Fruit fly (Drosophila melanogaster) whole organism, adult: ENCODE results near the gene ND-B22.

ENCODE experiments used
- CG11617 ChIP-seq: fragments of 200-800 bp; sonication (Bioruptor generic); optimal IDR thresholded peaks from 2 replicates; lab custom pipeline; 2017; ENCODE audit warnings: mild to moderate bottlenecking, missing biosample characterization, missing genetic modification reagents, missing genetic modification characterization
- CG12768 ChIP-seq: fragments of 200-800 bp; sonication (Bioruptor generic); optimal IDR thresholded peaks from 2 replicates; lab custom pipeline; 2017; ENCODE audit warnings: missing biosample characterization, missing genetic modification characterization, mild to moderate bottlenecking, moderate library complexity, missing genetic modification reagents
- CG14711 ChIP-seq: fragments of 200-800 bp; sonication (Bioruptor generic); optimal IDR thresholded peaks from 2 replicates; lab custom pipeline; 2018; ENCODE audit warnings: missing biosample characterization, mild to moderate bottlenecking, missing genetic modification characterization, moderate library complexity
- CG1620 ChIP-seq: fragments of 200-800 bp; sonication (Bioruptor generic); optimal IDR thresholded peaks from 2 replicates; lab custom pipeline; 2016; ENCODE audit warnings: missing biosample characterization, missing genetic modification characterization
- CG33017 ChIP-seq: fragments of 200-800 bp; sonication (Bioruptor generic); optimal IDR thresholded peaks from 2 replicates; lab custom pipeline; 2018; ENCODE audit warnings: missing biosample characterization, mild to moderate bottlenecking, missing genetic modification characterization, moderate library complexity
- CG5204 ChIP-seq: fragments of 200-800 bp; sonication (Bioruptor generic); optimal IDR thresholded peaks from 2 replicates; lab custom pipeline; 2016; ENCODE audit warnings: missing biosample characterization, missing genetic modification characterization
- CG7045 ChIP-seq: fragments of 200-800 bp; sonication (Bioruptor generic); optimal IDR thresholded peaks from 2 replicates; lab custom pipeline; 2017; ENCODE audit warnings: missing biosample characterization, mild to moderate bottlenecking, missing genetic modification characterization
- CG7101 ChIP-seq: fragments of 200-800 bp; sonication (Bioruptor generic); optimal IDR thresholded peaks from 2 replicates; lab custom pipeline; 2018; ENCODE audit warnings: missing biosample characterization, mild to moderate bottlenecking, missing genetic modification characterization, moderate library complexity
- Clk ChIP-seq: fragments of 200-800 bp; sonication (Bioruptor generic); optimal IDR thresholded peaks from 2 replicates; lab custom pipeline; 2017; ENCODE audit warnings: missing biosample characterization, missing genetic modification characterization
- Crg-1 ChIP-seq: fragments of 200-800 bp; sonication (Bioruptor generic); optimal IDR thresholded peaks from 2 replicates; lab custom pipeline; 2016; ENCODE audit warnings: missing biosample characterization, missing genetic modification characterization
- Hr96 ChIP-seq: fragments of 200-800 bp; sonication (Bioruptor generic); optimal IDR thresholded peaks from 2 replicates; lab custom pipeline; 2016; ENCODE audit warnings: missing biosample characterization, missing genetic modification characterization
- Mnt ChIP-seq: fragments of 200-800 bp; sonication (Bioruptor generic); optimal IDR thresholded peaks from 2 replicates; lab custom pipeline; 2016; ENCODE audit warnings: missing biosample characterization, mild to moderate bottlenecking, missing genetic modification characterization
- bab1 ChIP-seq: fragments of 200-800 bp; sonication (Bioruptor generic); optimal IDR thresholded peaks from 3 replicates; lab custom pipeline; 2019; ENCODE audit warnings: missing biosample characterization, mild to moderate bottlenecking, missing genetic modification characterization, moderate library complexity
- cic ChIP-seq: fragments of 200-800 bp; sonication (Bioruptor generic); optimal IDR thresholded peaks from 2 replicates; lab custom pipeline; 2017; ENCODE audit warnings: missing biosample characterization, mild to moderate bottlenecking, missing genetic modification characterization, moderate library complexity
- cnc ChIP-seq, 2 experiments: fragments of >200 bp; optimal IDR thresholded peaks; 2 replicates each; lab custom pipeline; 2017
- kay ChIP-seq: fragments of 200-800 bp; sonication (Bioruptor generic); peaks from one replicate; lab custom pipeline; 2016; ENCODE audit warnings: missing biosample characterization, missing genetic modification characterization, borderline replicate concordance
- ovo ChIP-seq: fragments of 200-800 bp; sonication (Bioruptor generic); optimal IDR thresholded peaks from 2 replicates; lab custom pipeline; 2016; ENCODE audit warnings: missing biosample characterization, missing genetic modification characterization
- pad ChIP-seq: fragments of 200-800 bp; sonication (Bioruptor generic); optimal IDR thresholded peaks from 3 replicates; lab custom pipeline; 2017; ENCODE audit warnings: missing biosample characterization, missing genetic modification characterization, mild to moderate bottlenecking, moderate library complexity, missing genetic modification reagents
- tj ChIP-seq: fragments of 200-800 bp; sonication (Bioruptor generic); optimal IDR thresholded peaks from 3 replicates; lab custom pipeline; 2017; ENCODE audit warnings: missing biosample characterization, mild to moderate bottlenecking, missing genetic modification characterization, moderate library complexity
- toe ChIP-seq: fragments of 200-800 bp; sonication (Bioruptor generic); optimal IDR thresholded peaks from 2 replicates; lab custom pipeline; 2016; ENCODE audit warnings: missing biosample characterization, missing genetic modification characterization

The ND-B22 gene

DNA sequence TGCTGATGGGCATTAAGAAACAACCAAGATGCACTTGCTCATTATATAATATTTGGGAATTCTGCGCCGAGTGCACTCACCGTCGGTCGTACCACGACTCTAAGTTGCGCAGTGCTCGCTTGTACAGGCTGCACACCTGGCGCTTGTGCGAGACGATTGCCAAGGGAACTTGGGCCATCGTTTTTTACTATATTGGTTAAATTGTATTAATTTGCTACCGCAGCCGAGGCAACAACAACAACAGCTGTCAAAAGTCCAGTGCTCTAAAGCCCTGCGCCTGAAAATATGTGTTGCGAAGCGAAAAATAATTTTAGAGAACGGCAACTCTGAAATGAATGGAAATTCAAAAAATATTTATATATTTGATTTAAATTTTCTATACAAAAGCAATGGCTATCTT is at the start of gene ND-B22:
Gene ND-B22, minus strand, starts transcription at position 349 of the 400 bp plus-strand sequence.
- peak; percentile 62 for TF ChIP-seq ovo (GFP tag; lab: Kevin White, UChicago)
- peak; percentile 51 for TF ChIP-seq CG11617 (GFP tag; lab: Kevin White, UChicago)
- TF ChIP-seq cic (GFP tag; lab: Kevin White, UChicago): peak; percentile 36
- peak; percentile 77 for TF ChIP-seq pad (GFP tag; lab: Kevin White, UChicago)
- TF ChIP-seq CG12768 (GFP tag; lab: Kevin White, UChicago): peak; percentile 84
- peak; percentile 41 for TF ChIP-seq Hr96 (GFP tag; lab: Kevin White, UChicago)
- no peak for TF ChIP-seq cnc (optimal IDR thresholded peaks at IDR 0.05; lab: Kevin White, UChicago)
- TF ChIP-seq tj (GFP tag; lab: Kevin White, UChicago): peak; percentile 4
- peak; percentile 41 for TF ChIP-seq CG7045
- TF ChIP-seq Crg-1: peak; percentile 91
- TF ChIP-seq CG14711: peak; percentile 97
- TF ChIP-seq toe (GFP tag; lab: Kevin White, UChicago): peak; percentile 49
- peak; percentile 81 for TF ChIP-seq bab1 (GFP tag; lab: Kevin White, UChicago)
- TF ChIP-seq CG1620: peak; percentile 90
- peak; percentile 55 for TF ChIP-seq CG33017 (tag; lab: Kevin White, UChicago)
- peak; percentile 84 for TF ChIP-seq CG7101 (tag; lab: Kevin White, UChicago)
- no peak for TF ChIP-seq kay
- TF ChIP-seq Mnt (GFP tag; lab: Kevin White, UChicago): peak; percentile 79
- TF ChIP-seq CG5204: peak; percentile 57
- no peak for TF ChIP-seq Clk (GFP tag; lab: Kevin White, UChicago)

DNA sequence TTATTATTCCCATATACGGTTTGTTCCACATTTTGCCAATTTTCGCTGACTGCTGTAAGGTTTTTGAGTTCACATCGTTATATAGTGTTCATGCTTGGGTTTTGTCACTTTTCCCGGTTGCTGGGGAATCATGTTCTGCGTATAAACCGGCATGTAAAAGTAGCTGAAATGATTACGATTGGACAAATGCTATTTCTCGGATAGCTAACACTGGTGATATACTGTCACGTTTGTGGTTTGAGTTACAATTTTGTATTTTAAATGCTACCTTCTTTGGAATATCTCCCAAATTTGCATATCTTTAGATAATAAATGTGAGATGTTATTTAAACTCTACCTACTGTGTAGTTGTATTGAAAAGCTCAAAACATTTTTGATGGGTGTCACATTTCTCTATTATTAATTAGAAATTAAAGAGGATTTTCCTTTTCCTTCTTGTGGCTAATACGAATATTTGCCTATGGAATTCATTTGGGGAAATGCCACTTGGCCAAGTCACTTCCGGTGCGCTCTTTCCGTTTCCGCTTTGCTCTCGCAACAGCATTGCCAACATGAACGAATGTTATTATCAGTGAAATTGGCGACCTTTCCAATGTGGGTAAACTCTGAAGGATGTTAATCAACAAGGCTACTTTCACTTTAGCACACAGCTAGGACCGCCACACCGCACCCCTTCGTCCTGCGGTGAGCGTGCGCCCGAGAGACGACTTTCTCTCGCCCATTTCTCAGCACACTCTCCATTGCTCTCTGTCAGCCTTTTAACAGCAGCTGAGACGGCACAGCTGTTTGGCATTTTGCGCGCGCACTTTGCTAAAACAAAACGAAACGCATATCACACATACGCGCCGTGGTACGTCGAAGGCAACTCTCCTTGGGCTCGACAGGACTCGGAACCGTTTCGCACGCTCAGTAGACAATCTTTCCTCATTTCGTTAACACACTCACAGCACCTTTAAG is 43.9 kb upstream of the ND-B22 start, which contains the start of the genes CG16956, CG42784 and CG43850:
Gene CG16956, minus strand, starts transcription at position 51 of the 957 bp plus-strand sequence.
Gene CG42784, plus strand, starts transcription at position 907 of the 957 bp plus-strand sequence.
Gene CG43850, plus strand, starts transcription at position 907 of the 957 bp plus-strand sequence.
- no peak for TF ChIP-seq pad (GFP tag; lab: Kevin White, UChicago)
- TF ChIP-seq kay: no peak
- peak; percentile 60 for TF ChIP-seq CG7045
- TF ChIP-seq cic (GFP tag; lab: Kevin White, UChicago): no peak
- TF ChIP-seq Crg-1: no peak
- TF ChIP-seq ovo (GFP tag; lab: Kevin White, UChicago): peak; percentile 0
- no peak for TF ChIP-seq Mnt (GFP tag; lab: Kevin White, UChicago)
- TF ChIP-seq CG33017 (tag; lab: Kevin White, UChicago): no peak
- TF ChIP-seq tj (GFP tag; lab: Kevin White, UChicago): no peak
- no peak for TF ChIP-seq CG14711
- TF ChIP-seq Hr96 (GFP tag; lab: Kevin White, UChicago): peak; percentile 6
- TF ChIP-seq CG5204: peak; percentile 19
- TF ChIP-seq CG12768 (GFP tag; lab: Kevin White, UChicago): no peak
- TF ChIP-seq CG11617 (GFP tag; lab: Kevin White, UChicago): no peak
- TF ChIP-seq CG1620: no peak
- TF ChIP-seq Clk (GFP tag; lab: Kevin White, UChicago): no peak
- no peak for TF ChIP-seq toe (GFP tag; lab: Kevin White, UChicago)
- no peak for TF ChIP-seq bab1 (GFP tag; lab: Kevin White, UChicago)
- no peak for TF ChIP-seq CG7101 (tag; lab: Kevin White, UChicago)
- TF ChIP-seq cnc (optimal IDR thresholded peaks at IDR 0.05; lab: Kevin White, UChicago): no peak

DNA sequence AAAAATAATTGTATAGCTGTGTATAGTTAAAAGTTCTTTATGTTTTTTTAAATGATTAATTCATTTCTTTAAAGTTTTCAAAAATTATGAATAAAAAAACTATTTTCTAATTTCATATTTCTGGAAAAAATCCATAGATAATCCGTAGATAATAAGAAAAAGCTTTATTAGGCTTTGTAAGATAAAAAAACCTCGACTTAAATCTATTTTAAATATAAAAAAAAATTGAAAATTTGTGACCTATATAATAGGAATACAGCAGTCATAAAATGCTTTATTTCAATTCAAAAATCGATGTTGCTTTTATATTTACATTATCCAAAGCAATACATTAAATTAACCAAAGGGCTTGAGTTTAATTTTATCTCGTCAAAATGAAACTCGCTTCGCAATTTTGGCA is 41.3 kb upstream of the ND-B22 start, which contains the start of gene Flad2:
Gene Flad2, plus strand, starts transcription at position 301 of the 400 bp plus-strand sequence.
- no peak for TF ChIP-seq CG33017 (tag; lab: Kevin White, UChicago)
- TF ChIP-seq cnc (optimal IDR thresholded peaks at IDR 0.05; lab: Kevin White, UChicago): no peak

DNA sequence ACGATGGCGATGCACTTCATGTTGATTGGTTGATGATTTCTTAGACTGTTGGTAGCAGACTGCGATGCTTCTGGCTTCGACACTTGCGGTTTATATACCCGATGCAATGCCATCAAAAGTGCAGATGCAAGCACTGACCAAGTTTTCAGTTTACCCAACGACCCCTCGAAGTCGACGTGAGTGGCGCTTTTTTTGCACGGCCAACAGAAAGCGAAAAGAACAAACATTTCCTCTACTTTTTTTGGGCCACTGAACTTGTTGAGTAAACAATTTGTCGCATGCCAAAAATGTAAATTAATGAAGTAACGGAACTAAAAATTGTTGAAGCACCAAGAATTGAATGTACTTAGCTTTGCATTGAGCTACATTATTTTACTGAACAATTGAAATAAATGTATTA is 40.7 kb upstream of the ND-B22 start, which contains the start of gene Vm34Ca:
Gene Vm34Ca, minus strand, starts transcription at position 66 of the 400 bp plus-strand sequence.
- TF ChIP-seq CG33017 (tag; lab: Kevin White, UChicago): no peak
- no peak for TF ChIP-seq CG11617 (GFP tag; lab: Kevin White, UChicago)
- no peak for TF ChIP-seq Mnt (GFP tag; lab: Kevin White, UChicago)
- no peak for TF ChIP-seq cic (GFP tag; lab: Kevin White, UChicago)
- TF ChIP-seq Hr96 (GFP tag; lab: Kevin White, UChicago): no peak
- TF ChIP-seq CG7101 (tag; lab: Kevin White, UChicago): no peak
- no peak for TF ChIP-seq CG12768 (GFP tag; lab: Kevin White, UChicago)
- TF ChIP-seq CG14711: no peak
- peak; percentile 49 for TF ChIP-seq bab1 (GFP tag; lab: Kevin White, UChicago)
- TF ChIP-seq tj (GFP tag; lab: Kevin White, UChicago): peak; percentile 99
- TF ChIP-seq kay: no peak

DNA sequence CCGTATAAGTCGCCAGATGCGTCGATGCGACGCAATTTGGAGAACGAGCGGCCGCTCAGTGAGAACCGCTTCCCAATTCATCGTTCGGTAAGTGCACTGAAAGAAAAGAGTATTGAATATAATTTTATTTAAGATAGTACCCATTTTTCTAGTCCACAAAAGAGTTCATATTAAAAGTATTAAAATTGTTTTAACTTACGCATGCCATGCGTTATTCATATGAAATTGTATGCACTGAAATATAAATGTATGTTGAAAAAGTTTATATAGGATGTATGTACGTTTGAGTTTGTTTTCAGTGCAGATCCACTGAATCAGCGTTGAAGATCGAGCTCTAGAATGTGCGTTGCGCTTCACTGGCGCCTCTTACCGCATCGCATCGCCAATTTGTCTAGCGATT is 28.7 kb upstream of the ND-B22 start:
- TF ChIP-seq Hr96 (GFP tag; lab: Kevin White, UChicago) (no peak), pad (GFP tag; lab: Kevin White, UChicago) (no peak), Clk (GFP tag; lab: Kevin White, UChicago) (no peak), CG5204 (peak; percentile 7), toe (GFP tag; lab: Kevin White, UChicago) (peak; percentile 37), Mnt (GFP tag; lab: Kevin White, UChicago) (no peak), Crg-1 (no peak), CG7045 (no peak), ovo (GFP tag; lab: Kevin White, UChicago) (no peak), CG1620 (no peak), CG33017 (tag; lab: Kevin White, UChicago) (peak; percentile 0), CG7101 (tag; lab: Kevin White, UChicago) (peak; percentile 25), bab1 (GFP tag; lab: Kevin White, UChicago) (peak; percentile 54), CG14711 (no peak), CG11617 (GFP tag; lab: Kevin White, UChicago) (no peak), tj (GFP tag; lab: Kevin White, UChicago) (no peak), kay (no peak)
